Worm (Caenorhabditis elegans): ENCODE results near the gene arp-1.

ce11 chrII:15074760-15075159 lies 45.3 kb upstream of the arp-1 start:
- TF ChIP-seq ztf-23 (GFP tag; IDR thresholded peaks at IDR 0.05), result no peak
- TF ChIP-seq cog-1 (tag; optimal IDR thresholded peaks at IDR 0.05), result no peak
- no peak for TF ChIP-seq klf-2 (GFP tag; conservative IDR thresholded peaks at IDR 0.05)
- TF ChIP-seq med-1 (GFP tag; optimal IDR thresholded peaks at IDR 0.05; ENCODE audit: insufficient read depth), result no peak

All from whole organism, midembryonic.